Fruit fly (Drosophila melanogaster) whole organism, embryonic: ENCODE data around the gene CG32448.

Source experiments
- Abd-B ChIP-seq: fragments of 200-800 bp; sonication (Bioruptor generic); optimal IDR thresholded peaks from 2 replicates; lab custom pipeline; 2018; ENCODE audit warnings: missing biosample characterization, mild to moderate bottlenecking, missing genetic modification characterization, moderate library complexity
- CG10267 ChIP-seq: fragments of 200-800 bp; sonication (Bioruptor generic); optimal IDR thresholded peaks from 2 replicates; lab custom pipeline; 2018; ENCODE audit warnings: missing biosample characterization, mild to moderate bottlenecking, missing genetic modification characterization, moderate library complexity
- CG10979 ChIP-seq: fragments of 200-800 bp; sonication (Bioruptor generic); optimal IDR thresholded peaks from 2 replicates; lab custom pipeline; 2018; ENCODE audit warnings: missing biosample characterization, mild to moderate bottlenecking, missing genetic modification characterization, moderate library complexity
- CG12744 ChIP-seq: fragments of 200-800 bp; sonication (Bioruptor generic); optimal IDR thresholded peaks from 2 replicates; lab custom pipeline; 2016; ENCODE audit warnings: missing biosample characterization, missing genetic modification characterization
- CG14667 ChIP-seq: fragments of 200-800 bp; sonication (Bioruptor generic); IDR thresholded peaks from 2 replicates; pipeline ENCODE4 v1.3.6; 2022; ENCODE audit warnings: missing biosample characterization, missing genetic modification characterization
- CG14710 ChIP-seq: fragments of 200-800 bp; sonication (Bioruptor generic); optimal IDR thresholded peaks from 3 replicates; lab custom pipeline; 2019; ENCODE audit warnings: missing biosample characterization, mild to moderate bottlenecking, missing genetic modification characterization, moderate library complexity
- CG15514 ChIP-seq: fragments of 200-800 bp; sonication (Bioruptor generic); optimal IDR thresholded peaks from 3 replicates; lab custom pipeline; 2017; ENCODE audit warnings: missing biosample characterization, missing genetic modification characterization, mild to moderate bottlenecking, moderate library complexity, missing genetic modification reagents
- CG17802 ChIP-seq: fragments of 200-800 bp; sonication (Bioruptor generic); optimal IDR thresholded peaks from 2 replicates; lab custom pipeline; 2018; ENCODE audit warnings: missing biosample characterization, mild to moderate bottlenecking, missing genetic modification characterization, moderate library complexity
- CG17829 ChIP-seq: fragments of 200-800 bp; optimal IDR thresholded peaks from 2 replicates; lab custom pipeline; 2019; ENCODE audit warnings: missing biosample characterization, mild to moderate bottlenecking, missing genetic modification characterization, moderate library complexity
- CG2116 ChIP-seq: fragments of 200-800 bp; sonication (Bioruptor generic); optimal IDR thresholded peaks from 3 replicates; lab custom pipeline; 2018; ENCODE audit warnings: missing biosample characterization, mild to moderate bottlenecking, missing genetic modification characterization
- CG2120 ChIP-seq: fragments of 200-800 bp; sonication (Bioruptor generic); optimal IDR thresholded peaks from 3 replicates; lab custom pipeline; 2016; ENCODE audit warnings: missing biosample characterization, missing genetic modification characterization
- CG2129 ChIP-seq: fragments of 200-800 bp; sonication (Bioruptor generic); IDR thresholded peaks from 2 replicates; pipeline ENCODE4 v1.3.6; 2022; ENCODE audit warnings: missing biosample characterization, missing genetic modification characterization; ENCODE audit not compliant: partially characterized antibody
- CG33213 ChIP-seq: fragments of 200-800 bp; sonication (Bioruptor generic); optimal IDR thresholded peaks from 3 replicates; lab custom pipeline; 2016; ENCODE audit warnings: missing biosample characterization, missing genetic modification characterization
- CG34224 ChIP-seq: fragments of 200-800 bp; sonication (Bioruptor generic); IDR thresholded peaks from 3 replicates; pipeline ENCODE4 v1.3.6; 2022; ENCODE audit warnings: missing biosample characterization, missing genetic modification characterization; ENCODE audit not compliant: partially characterized antibody
- CG6791 ChIP-seq: fragments of 200-800 bp; sonication (Bioruptor generic); IDR thresholded peaks from 3 replicates; pipeline ENCODE4 v1.3.6; 2022; ENCODE audit warnings: missing biosample characterization, missing genetic modification characterization; ENCODE audit not compliant: partially characterized antibody
- CG7786 ChIP-seq: fragments of 200-800 bp; sonication (Bioruptor generic); optimal IDR thresholded peaks from 2 replicates; lab custom pipeline; 2016; ENCODE audit warnings: missing biosample characterization, missing genetic modification characterization
- CG8924 ChIP-seq: fragments of 200-800 bp; optimal IDR thresholded peaks from 3 replicates; lab custom pipeline; 2019; ENCODE audit warnings: missing biosample characterization, mild to moderate bottlenecking, missing genetic modification characterization, moderate library complexity
- CG9797 ChIP-seq: fragments of 200-800 bp; sonication (Bioruptor generic); optimal IDR thresholded peaks from 3 replicates; lab custom pipeline; 2018; ENCODE audit warnings: missing biosample characterization, mild to moderate bottlenecking, missing genetic modification characterization
- CG9817 ChIP-seq: fragments of 200-800 bp; sonication (Bioruptor generic); optimal IDR thresholded peaks from 2 replicates; lab custom pipeline; 2018; ENCODE audit warnings: missing biosample characterization, mild to moderate bottlenecking, missing genetic modification characterization, moderate library complexity
- CTCF ChIP-seq: fragments of 200-800 bp; sonication (Bioruptor generic); optimal IDR thresholded peaks from 2 replicates; lab custom pipeline; 2017; ENCODE audit warnings: missing biosample characterization, mild to moderate bottlenecking, missing genetic modification characterization, moderate library complexity
- Doc3 ChIP-seq: fragments of 200-800 bp; sonication (Bioruptor generic); IDR thresholded peaks from 3 replicates; pipeline ENCODE4 v1.3.6; 2022; ENCODE audit warnings: missing biosample characterization, missing genetic modification characterization; ENCODE audit not compliant: partially characterized antibody
- Dref ChIP-seq: fragments of 200-800 bp; sonication (Bioruptor generic); IDR thresholded peaks from 2 replicates; pipeline ENCODE4 v1.3.6; 2022; ENCODE audit warnings: missing biosample characterization, missing genetic modification characterization
- Drgx ChIP-seq: fragments of 200-800 bp; sonication (Bioruptor generic); IDR thresholded peaks from 2 replicates; pipeline ENCODE4 v1.3.6; 2022; ENCODE audit warnings: missing biosample characterization, missing genetic modification characterization
- E2f2 ChIP-seq: fragments of 200-800 bp; sonication (Bioruptor generic); IDR thresholded peaks from 2 replicates; pipeline ENCODE4 v1.3.6; 2022; ENCODE audit warnings: missing biosample characterization, missing genetic modification characterization
- Max ChIP-seq: fragments of 200-800 bp; sonication (Bioruptor generic); optimal IDR thresholded peaks from 2 replicates; lab custom pipeline; 2016; ENCODE audit warnings: missing biosample characterization, mild to moderate bottlenecking, missing genetic modification characterization
- Nf-YB ChIP-seq: fragments of 200-800 bp; sonication (Bioruptor generic); optimal IDR thresholded peaks from 3 replicates; lab custom pipeline; 2019; ENCODE audit warnings: missing biosample characterization, mild to moderate bottlenecking, missing genetic modification characterization, moderate library complexity
- Sin3A ChIP-seq: fragments of >200 bp; optimal IDR thresholded peaks from 2 replicates; lab custom pipeline; 2018
- ap ChIP-seq: fragments of 200-800 bp; sonication (Bioruptor generic); IDR thresholded peaks from 2 replicates; pipeline ENCODE4 v1.3.6; 2022; ENCODE audit warnings: missing biosample characterization, missing genetic modification characterization
- caup ChIP-seq: fragments of 200-800 bp; sonication (Bioruptor generic); optimal IDR thresholded peaks from 3 replicates; lab custom pipeline; 2017; ENCODE audit warnings: missing biosample characterization, mild to moderate bottlenecking, missing genetic modification characterization, moderate library complexity; ENCODE audit not compliant: severe bottlenecking
- chinmo ChIP-seq: fragments of 200-800 bp; sonication (Bioruptor generic); IDR thresholded peaks from 4 replicates; pipeline ENCODE4 v1.3.6; 2022; ENCODE audit warnings: missing biosample characterization, missing genetic modification characterization; ENCODE audit not compliant: partially characterized antibody
- fu2 ChIP-seq: fragments of 200-800 bp; sonication (Bioruptor generic); optimal IDR thresholded peaks from 2 replicates; lab custom pipeline; 2016; ENCODE audit warnings: missing biosample characterization, missing genetic modification characterization
- hbn ChIP-seq: fragments of 200-800 bp; sonication (Bioruptor generic); IDR thresholded peaks from 2 replicates; pipeline ENCODE4 v1.3.6; 2022; ENCODE audit warnings: missing biosample characterization, missing genetic modification characterization; ENCODE audit not compliant: partially characterized antibody
- insv ChIP-seq, 2 experiments: fragments of 200-800 bp; sonication (Bioruptor generic); optimal IDR thresholded peaks; 3 replicates each; lab custom pipeline; 2016 to 2018; ENCODE audit warnings: missing biosample characterization in 2 of 2, missing genetic modification characterization in 2 of 2
- jing ChIP-seq: fragments of 200-800 bp; sonication (Bioruptor generic); optimal IDR thresholded peaks from 2 replicates; lab custom pipeline; 2018; ENCODE audit warnings: missing biosample characterization, mild to moderate bottlenecking, missing genetic modification characterization
- jumu ChIP-seq: fragments of 200-800 bp; sonication (Bioruptor generic); optimal IDR thresholded peaks from 3 replicates; lab custom pipeline; 2016; ENCODE audit warnings: missing biosample characterization, missing genetic modification characterization
- ken ChIP-seq: fragments of 200-800 bp; sonication (Bioruptor generic); IDR thresholded peaks from 3 replicates; pipeline ENCODE4 v1.3.6; 2022; ENCODE audit warnings: missing biosample characterization, missing genetic modification characterization
- nerfin-2 ChIP-seq: fragments of 200-800 bp; sonication (Bioruptor generic); IDR thresholded peaks from 2 replicates; pipeline ENCODE4 v1.3.6; 2022; ENCODE audit warnings: missing biosample characterization, missing genetic modification characterization; ENCODE audit not compliant: partially characterized antibody
- p53 ChIP-seq: fragments of 200-800 bp; sonication (Bioruptor generic); optimal IDR thresholded peaks from 2 replicates; lab custom pipeline; 2016; ENCODE audit warnings: missing biosample characterization, missing genetic modification characterization
- pb ChIP-seq: fragments of 200-800 bp; sonication (Bioruptor generic); optimal IDR thresholded peaks from 3 replicates; lab custom pipeline; 2016; ENCODE audit warnings: missing biosample characterization, missing genetic modification characterization
- pfk ChIP-seq: fragments of 200-800 bp; sonication (Bioruptor generic); optimal IDR thresholded peaks from 2 replicates; lab custom pipeline; 2018; ENCODE audit warnings: missing biosample characterization, mild to moderate bottlenecking, missing genetic modification characterization, moderate library complexity
- pnt ChIP-seq: fragments of 200-800 bp; sonication (Bioruptor generic); optimal IDR thresholded peaks from 3 replicates; lab custom pipeline; 2016; ENCODE audit warnings: missing biosample characterization, missing genetic modification characterization
- pzg ChIP-seq: fragments of 200-800 bp; sonication (Bioruptor generic); optimal IDR thresholded peaks from 3 replicates; lab custom pipeline; 2018; ENCODE audit warnings: missing biosample characterization, mild to moderate bottlenecking, missing genetic modification characterization, moderate library complexity
- sens ChIP-seq: fragments of 200-800 bp; sonication (Bioruptor generic); peaks from one replicate; lab custom pipeline; 2016; ENCODE audit warnings: missing biosample characterization, missing genetic modification characterization
- sug ChIP-seq: fragments of 200-800 bp; optimal IDR thresholded peaks from 2 replicates; lab custom pipeline; 2019; ENCODE audit warnings: missing biosample characterization, mild to moderate bottlenecking, missing genetic modification characterization, moderate library complexity
- twi ChIP-seq: fragments of 200-800 bp; optimal IDR thresholded peaks from 2 replicates; lab custom pipeline; 2019; ENCODE audit warnings: missing biosample characterization, mild to moderate bottlenecking, missing genetic modification characterization, moderate library complexity
- usp ChIP-seq: fragments of >200 bp; optimal IDR thresholded peaks from 2 replicates; lab custom pipeline; 2017; ENCODE audit warnings: missing biosample characterization, missing genetic modification characterization
- vnd ChIP-seq: fragments of 200-800 bp; sonication (Bioruptor generic); IDR thresholded peaks from 3 replicates; pipeline ENCODE4 v1.3.6; 2022; ENCODE audit warnings: missing biosample characterization, missing genetic modification characterization; ENCODE audit not compliant: partially characterized antibody
- z ChIP-seq: fragments of 200-800 bp; sonication (Bioruptor generic); IDR thresholded peaks from 3 replicates; pipeline ENCODE4 v1.3.6; 2022; ENCODE audit warnings: missing biosample characterization, missing genetic modification characterization
- zf30C ChIP-seq: fragments of 200-800 bp; sonication (Bioruptor generic); optimal IDR thresholded peaks from 3 replicates; lab custom pipeline; 2018; ENCODE audit warnings: missing biosample characterization, mild to moderate bottlenecking, missing genetic modification characterization

Gene CG32448

DNA sequence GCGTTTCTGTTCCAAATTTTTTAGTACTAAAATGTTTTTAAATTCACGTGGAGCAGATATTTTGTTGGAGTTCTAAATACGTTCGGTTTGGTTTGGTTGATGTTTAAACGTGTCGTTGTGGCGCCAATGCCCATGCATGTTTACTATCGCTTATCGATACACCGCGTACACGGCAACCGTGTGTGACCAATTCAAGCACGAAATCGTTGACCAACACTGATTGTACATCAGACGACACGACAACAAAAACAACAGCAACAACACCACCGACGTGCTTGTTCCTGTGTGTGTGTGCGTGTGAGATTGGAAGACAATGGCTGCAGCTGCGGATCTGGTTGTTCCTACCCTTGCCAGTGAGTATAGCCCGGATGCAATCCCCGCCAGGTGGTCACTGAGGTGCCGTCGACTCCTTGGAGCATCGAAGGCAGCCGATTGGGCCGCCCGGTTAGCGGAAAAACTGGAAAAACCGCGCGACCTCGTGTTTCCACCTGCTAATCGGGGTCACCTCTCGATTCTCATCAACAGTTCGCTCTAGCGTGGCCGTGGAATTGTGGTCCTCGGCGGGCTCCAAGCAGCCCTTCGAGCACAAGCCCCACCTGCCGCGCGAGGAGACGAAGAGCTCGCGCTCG is 3.4 kb downstream of the CG32448 start, which contains the start of gene eIF2A (continued):
- peak; percentile 65 for TF ChIP-seq CG7786 (GFP tag; lab: Kevin White, UChicago)
- TF ChIP-seq chinmo (GFP tag; lab: Robert Waterston, UW) = peak; percentile 84; the same call in 3 of the 4 replicates
- TF ChIP-seq CG33213 (GFP tag; lab: Kevin White, UChicago) = peak; percentile 85
- no peak for TF ChIP-seq usp (GFP tag; lab: Kevin White, UChicago)
- peak; percentile 79 for TF ChIP-seq fu2 (GFP tag; lab: Kevin White, UChicago)
- peak; percentile 44 for TF ChIP-seq CG10979 (tag; lab: Kevin White, UChicago)
- TF ChIP-seq CG14667 (GFP tag; lab: Robert Waterston, UW) = no peak
- no peak for TF ChIP-seq zf30C (GFP tag; lab: Kevin White, UChicago)
- peak; percentile 99 for TF ChIP-seq E2f2
- peak; percentile 78; the same call in 2 of the 3 replicates for TF ChIP-seq ken (GFP tag; lab: Robert Waterston, UW)
- peak; percentile 89 for TF ChIP-seq CG6791 (GFP tag; lab: Robert Waterston, UW)
- peak; percentile 100 for TF ChIP-seq CG2116 (GFP tag; lab: Kevin White, UChicago)
- no peak for TF ChIP-seq z (GFP tag; lab: Robert Waterston, UW)
- 0 out of 2 replicates have a peak, but pooled peaks have one; percentile 12 for TF ChIP-seq CG2129
- TF ChIP-seq Doc3 (GFP tag; lab: Robert Waterston, UW) = peak; percentile 59; the same call in 2 of the 3 replicates
- TF ChIP-seq Abd-B (GFP tag; lab: Kevin White, UChicago) = no peak
- TF ChIP-seq twi (tag; lab: Kevin White, UChicago) = peak; percentile 55
- no peak for TF ChIP-seq pnt (GFP tag; lab: Kevin White, UChicago)
- peak; percentile 92 for TF ChIP-seq p53 (GFP tag; lab: Kevin White, UChicago)
- peak; percentile 17 for TF ChIP-seq CG17802 (tag; lab: Kevin White, UChicago)
- TF ChIP-seq CG8924 = peak; percentile 32
- peak; percentile 80 for TF ChIP-seq CG2120 (GFP tag; lab: Kevin White, UChicago)
- peak; percentile 34 for TF ChIP-seq pb
- TF ChIP-seq sens (GFP tag; lab: Kevin White, UChicago) = peak; percentile 14
- peak; percentile 88 for TF ChIP-seq CG34224 (GFP tag; lab: Robert Waterston, UW)
- TF ChIP-seq Drgx = peak; percentile 29; the same call in 1 of the 2 replicates
- peak; percentile 40 for TF ChIP-seq CG9817
- peak; percentile 78 for TF ChIP-seq CG9797 (GFP tag; lab: Kevin White, UChicago)
- TF ChIP-seq sug (tag; lab: Kevin White, UChicago) = peak; percentile 80
- peak; percentile 54 for TF ChIP-seq pfk
- no peak for TF ChIP-seq ap (GFP tag; lab: Robert Waterston, UW)
- TF ChIP-seq Nf-YB (GFP tag; lab: Kevin White, UChicago) = peak; percentile 35
- TF ChIP-seq Sin3A (lab: Kevin White, UChicago) = peak; percentile 69
- TF ChIP-seq Dref (GFP tag; lab: Robert Waterston, UW) = peak; percentile 99
- TF ChIP-seq CG10267 (tag; lab: Kevin White, UChicago) = peak; percentile 100
- peak; percentile 99 for TF ChIP-seq pzg (GFP tag; lab: Kevin White, UChicago)
- peak; percentile 76 for TF ChIP-seq nerfin-2 (GFP tag; lab: Robert Waterston, UW)
- TF ChIP-seq vnd (GFP tag; lab: Robert Waterston, UW) = peak; percentile 74
- peak; percentile 66 for TF ChIP-seq jumu (GFP tag; lab: Kevin White, UChicago)
- no peak for TF ChIP-seq jing
- TF ChIP-seq CG15514 (GFP tag; lab: Kevin White, UChicago) = peak; percentile 89
- peak; percentile 52 for TF ChIP-seq Max (GFP tag; lab: Kevin White, UChicago)
- peak; percentile 79 for TF ChIP-seq caup (GFP tag; lab: Kevin White, UChicago)
- peak; percentile 87 for TF ChIP-seq CG14710 (tag; lab: Kevin White, UChicago)
- TF ChIP-seq hbn = peak; percentile 72
- TF ChIP-seq insv (GFP tag; optimal IDR thresholded peaks at IDR 0.05; lab: Kevin White, UChicago) = peak in 1 of 2 experiments; percentile 60
- peak; percentile 33 for TF ChIP-seq CTCF (GFP tag; lab: Kevin White, UChicago)
- peak; percentile 71 for TF ChIP-seq CG17829 (tag; lab: Kevin White, UChicago)
- peak; percentile 37 for TF ChIP-seq CG12744 (GFP tag; lab: Kevin White, UChicago)
